Fruit fly (Drosophila melanogaster) whole organism, embryonic: ENCODE data around the gene AlaRS-m.
A peak's percentile ranks its signal among the peaks of the same experiment; 100 is the strongest.

Source experiments
- ATbp ChIP-seq: fragments of 200-800 bp; sonication (Bioruptor generic); optimal IDR thresholded peaks from 2 replicates; lab custom pipeline; 2017; ENCODE audit warnings: missing biosample characterization, mild to moderate bottlenecking, missing genetic modification characterization, missing genetic modification reagents
- Abd-B ChIP-seq: fragments of 200-800 bp; sonication (Bioruptor generic); optimal IDR thresholded peaks from 2 replicates; lab custom pipeline; 2018; ENCODE audit warnings: missing biosample characterization, mild to moderate bottlenecking, missing genetic modification characterization, moderate library complexity
- Asciz ChIP-seq: fragments of 200-800 bp; sonication (Bioruptor generic); optimal IDR thresholded peaks from 2 replicates; lab custom pipeline; 2017; ENCODE audit warnings: missing biosample characterization, mild to moderate bottlenecking, missing genetic modification characterization, missing genetic modification reagents
- Awh ChIP-seq: fragments of 200-800 bp; sonication (Bioruptor generic); IDR thresholded peaks from 2 replicates; pipeline ENCODE4, ENCODE4 v1.3.6; 2022; ENCODE audit warnings: missing biosample characterization, missing genetic modification characterization
- CG11560 ChIP-seq: fragments of 200-800 bp; sonication (Bioruptor generic); IDR thresholded peaks from 3 replicates; pipeline ENCODE4 v1.3.6; 2022; ENCODE audit warnings: missing biosample characterization, missing genetic modification characterization
- CG11695 ChIP-seq: fragments of 200-800 bp; sonication (Bioruptor generic); IDR thresholded peaks from 3 replicates; pipeline ENCODE4 v1.3.6; 2022; ENCODE audit warnings: missing biosample characterization, missing genetic modification characterization
- CG13424 ChIP-seq: fragments of 200-800 bp; sonication (Bioruptor generic); optimal IDR thresholded peaks from 2 replicates; lab custom pipeline; 2019; ENCODE audit warnings: missing biosample characterization, mild to moderate bottlenecking, missing genetic modification characterization, moderate library complexity
- CG15011 ChIP-seq: fragments of 200-800 bp; sonication (Bioruptor generic); optimal IDR thresholded peaks from 3 replicates; lab custom pipeline; 2018; ENCODE audit warnings: missing biosample characterization, mild to moderate bottlenecking, missing genetic modification characterization
- CG15073 ChIP-seq: fragments of 200-800 bp; sonication (Bioruptor generic); optimal IDR thresholded peaks from 2 replicates; lab custom pipeline; 2016; ENCODE audit warnings: missing biosample characterization, missing genetic modification characterization
- CG1602 ChIP-seq: fragments of 200-800 bp; sonication (Bioruptor generic); optimal IDR thresholded peaks from 3 replicates; lab custom pipeline; 2016; ENCODE audit warnings: missing biosample characterization, missing genetic modification characterization
- CG16815 ChIP-seq: fragments of 200-800 bp; sonication (Bioruptor generic); optimal IDR thresholded peaks from 3 replicates; lab custom pipeline; 2017; ENCODE audit warnings: missing biosample characterization, mild to moderate bottlenecking, missing genetic modification characterization
- CG17385 ChIP-seq: fragments of 200-800 bp; sonication (Bioruptor generic); optimal IDR thresholded peaks from 3 replicates; lab custom pipeline; 2018; ENCODE audit warnings: missing biosample characterization, mild to moderate bottlenecking, missing genetic modification characterization
- CG17912 ChIP-seq: fragments of 200-800 bp; sonication (Bioruptor generic); optimal IDR thresholded peaks from 2 replicates; lab custom pipeline; 2018; ENCODE audit warnings: missing biosample characterization, mild to moderate bottlenecking, missing genetic modification characterization
- CG30020 ChIP-seq: fragments of 200-800 bp; optimal IDR thresholded peaks from 2 replicates; lab custom pipeline; 2019; ENCODE audit warnings: missing biosample characterization, mild to moderate bottlenecking, missing genetic modification characterization, moderate library complexity
- CG4328 ChIP-seq: fragments of 200-800 bp; sonication (Bioruptor generic); optimal IDR thresholded peaks from 3 replicates; lab custom pipeline; 2017; ENCODE audit warnings: missing biosample characterization, missing genetic modification reagents, missing genetic modification characterization
- CG43689 ChIP-seq: fragments of 200-800 bp; sonication (Bioruptor generic); IDR thresholded peaks from 2 replicates; pipeline ENCODE4 v1.3.6; 2022; ENCODE audit warnings: missing biosample characterization, missing genetic modification characterization
- CG5953 ChIP-seq: fragments of 200-800 bp; sonication (Bioruptor generic); IDR thresholded peaks from 2 replicates; pipeline ENCODE4 v1.3.6; 2022; ENCODE audit warnings: missing biosample characterization, missing genetic modification characterization
- CG6791 ChIP-seq: fragments of 200-800 bp; sonication (Bioruptor generic); IDR thresholded peaks from 3 replicates; pipeline ENCODE4 v1.3.6; 2022; ENCODE audit warnings: missing biosample characterization, missing genetic modification characterization; ENCODE audit not compliant: partially characterized antibody
- CG7839 ChIP-seq: fragments of 200-800 bp; sonication (Bioruptor generic); optimal IDR thresholded peaks from 3 replicates; lab custom pipeline; 2018; ENCODE audit warnings: missing biosample characterization, mild to moderate bottlenecking, missing genetic modification characterization, moderate library complexity
- CG7963 ChIP-seq: fragments of 200-800 bp; sonication (Bioruptor generic); IDR thresholded peaks from 3 replicates; pipeline ENCODE4 v1.3.6; 2022; ENCODE audit warnings: missing biosample characterization, missing genetic modification characterization; ENCODE audit not compliant: partially characterized antibody
- CG7987 ChIP-seq: fragments of 200-800 bp; sonication (Bioruptor generic); optimal IDR thresholded peaks from 2 replicates; lab custom pipeline; 2018; ENCODE audit warnings: missing biosample characterization, mild to moderate bottlenecking, missing genetic modification characterization, moderate library complexity
- Camta ChIP-seq: fragments of 200-800 bp; sonication (Bioruptor generic); optimal IDR thresholded peaks from 2 replicates; lab custom pipeline; 2016; ENCODE audit warnings: missing biosample characterization, missing genetic modification characterization
- Dfd ChIP-seq, 2 experiments: fragments of >200 bp; optimal IDR thresholded peaks; 2 replicates each; lab custom pipeline; 2017; ENCODE audit warnings: missing biosample characterization in 2 of 2, missing genetic modification characterization in 2 of 2
- ERR ChIP-seq: fragments of 200-800 bp; sonication (Bioruptor generic); optimal IDR thresholded peaks from 2 replicates; lab custom pipeline; 2016; ENCODE audit warnings: missing biosample characterization, missing genetic modification characterization
- HLH4C ChIP-seq: fragments of 200-800 bp; sonication (Bioruptor generic); IDR thresholded peaks from 3 replicates; pipeline ENCODE4 v1.3.6; 2022; ENCODE audit warnings: missing biosample characterization, missing genetic modification characterization; ENCODE audit not compliant: partially characterized antibody
- Hey ChIP-seq: fragments of 200-800 bp; sonication (Bioruptor generic); optimal IDR thresholded peaks from 3 replicates; lab custom pipeline; 2018; ENCODE audit warnings: missing biosample characterization, mild to moderate bottlenecking, missing genetic modification characterization
- Hr78 ChIP-seq, 2 experiments: fragments of 200-800 bp in 1 of 2; fragments of >200 bp in 1 of 2; sonication (Bioruptor generic) in 1 of 2; optimal IDR thresholded peaks; 2 replicates each; lab custom pipeline; 2017 to 2019; ENCODE audit warnings: missing biosample characterization in 2 of 2, missing genetic modification characterization in 2 of 2, mild to moderate bottlenecking in 1 of 2, moderate library complexity in 1 of 2
- MESR4 ChIP-seq: fragments of 200-800 bp; sonication (Bioruptor generic); optimal IDR thresholded peaks from 2 replicates; lab custom pipeline; 2018; ENCODE audit warnings: missing biosample characterization, mild to moderate bottlenecking, missing genetic modification characterization, moderate library complexity
- Nf-YC ChIP-seq: fragments of 200-800 bp; optimal IDR thresholded peaks from 3 replicates; lab custom pipeline; 2019; ENCODE audit warnings: missing biosample characterization, mild to moderate bottlenecking, missing genetic modification characterization, moderate library complexity
- Rx ChIP-seq: fragments of 200-800 bp; sonication (Bioruptor generic); IDR thresholded peaks from 2 replicates; pipeline ENCODE4 v1.3.6; 2022; ENCODE audit warnings: missing biosample characterization, missing genetic modification characterization
- TFAM ChIP-seq: fragments of 200-800 bp; sonication (Bioruptor generic); optimal IDR thresholded peaks from 2 replicates; lab custom pipeline; 2017; ENCODE audit warnings: missing biosample characterization, missing genetic modification characterization, inconsistent platforms
- Taf1 ChIP-seq: fragments of 200-800 bp; sonication (Bioruptor generic); IDR thresholded peaks from 2 replicates; pipeline ENCODE4 v1.3.6; 2022; ENCODE audit warnings: missing biosample characterization, missing genetic modification characterization
- amos ChIP-seq: fragments of 200-800 bp; sonication (Bioruptor generic); IDR thresholded peaks from 2 replicates; pipeline ENCODE4 v1.3.6; 2022; ENCODE audit warnings: missing biosample characterization, missing genetic modification characterization; ENCODE audit not compliant: partially characterized antibody
- ara ChIP-seq: fragments of 200-800 bp; sonication (Bioruptor generic); IDR thresholded peaks from 2 replicates; pipeline ENCODE4 v1.3.6; 2022; ENCODE audit warnings: missing biosample characterization, missing genetic modification characterization
- bcd ChIP-seq: fragments of 200-800 bp; sonication (Bioruptor generic); optimal IDR thresholded peaks from 2 replicates; lab custom pipeline; 2017; ENCODE audit warnings: missing biosample characterization, mild to moderate bottlenecking, missing genetic modification characterization
- bsh ChIP-seq, 2 experiments: fragments of 200-800 bp; sonication (Bioruptor generic); optimal IDR thresholded peaks; 2 replicates each; lab custom pipeline; 2017 to 2018; ENCODE audit warnings: mild to moderate bottlenecking in 2 of 2, missing biosample characterization in 2 of 2, missing genetic modification characterization in 2 of 2, moderate library complexity in 1 of 2
- btn ChIP-seq: fragments of 200-800 bp; sonication (Bioruptor generic); optimal IDR thresholded peaks from 2 replicates; lab custom pipeline; 2016; ENCODE audit warnings: missing biosample characterization, missing genetic modification characterization
- cad ChIP-seq: fragments of >200 bp; optimal IDR thresholded peaks from 2 replicates; lab custom pipeline; 2017; ENCODE audit warnings: missing biosample characterization, missing genetic modification characterization
- fd96Cb ChIP-seq: fragments of 200-800 bp; sonication (Bioruptor generic); optimal IDR thresholded peaks from 2 replicates; lab custom pipeline; 2018; ENCODE audit warnings: missing biosample characterization, mild to moderate bottlenecking, missing genetic modification characterization, moderate library complexity
- inv ChIP-seq: fragments of 200-800 bp; sonication (Bioruptor generic); IDR thresholded peaks from 2 replicates; pipeline ENCODE4 v1.3.6; 2022; ENCODE audit warnings: missing biosample characterization, missing genetic modification characterization; ENCODE audit not compliant: partially characterized antibody
- mirr ChIP-seq: fragments of 200-800 bp; sonication (Bioruptor generic); optimal IDR thresholded peaks from 3 replicates; lab custom pipeline; 2018; ENCODE audit warnings: missing biosample characterization, mild to moderate bottlenecking, missing genetic modification characterization
- pan ChIP-seq, 4 experiments: fragments of >200 bp in 3 of 4; fragments of 200-800 bp in 1 of 4; sonication (Bioruptor generic) in 1 of 4; optimal IDR thresholded peaks in 3 of 4; IDR thresholded peaks in 1 of 4; 2 replicates each; pipeline versions ENCODE4 v1.3.6 to Lab custom; 2017 to 2022; ENCODE audit warnings: missing biosample characterization in 2 of 4, missing genetic modification characterization in 2 of 4, mixed read lengths in 1 of 4
- ranshi ChIP-seq: fragments of 200-800 bp; sonication (Bioruptor generic); IDR thresholded peaks from 2 replicates; pipeline ENCODE4 v1.3.6; 2022; ENCODE audit warnings: missing biosample characterization, missing genetic modification characterization
- ro ChIP-seq: fragments of 200-800 bp; sonication (Bioruptor generic); IDR thresholded peaks from 2 replicates; pipeline ENCODE4 v1.3.6; 2022; ENCODE audit warnings: missing biosample characterization, missing genetic modification characterization
- run ChIP-seq: fragments of 200-800 bp; sonication (Bioruptor generic); optimal IDR thresholded peaks from 3 replicates; lab custom pipeline; 2018; ENCODE audit warnings: missing biosample characterization, mild to moderate bottlenecking, missing genetic modification characterization
- so ChIP-seq: fragments of 200-800 bp; sonication (Bioruptor generic); IDR thresholded peaks from 3 replicates; pipeline ENCODE4 v1.3.6; 2022; ENCODE audit warnings: missing biosample characterization, missing genetic modification characterization
- sob ChIP-seq: fragments of 200-800 bp; sonication (Bioruptor generic); IDR thresholded peaks from 2 replicates; pipeline ENCODE4 v1.3.6; 2022; ENCODE audit warnings: missing biosample characterization, missing genetic modification characterization
- wek ChIP-seq: fragments of 200-800 bp; sonication (Bioruptor generic); optimal IDR thresholded peaks from 3 replicates; lab custom pipeline; 2018; ENCODE audit warnings: missing biosample characterization, mild to moderate bottlenecking, missing genetic modification characterization, moderate library complexity

Gene AlaRS-m

dm6 chr3L:5154917-5155613 lies 9.2 kb downstream of the AlaRS-m start (continued):
- TF ChIP-seq CG17385 (GFP tag; lab: Kevin White, UChicago) (peak; percentile 70), ranshi (GFP tag; lab: Robert Waterston, UW) (peak; percentile 79; the same call in 1 of the 2 replicates), CG6791 (GFP tag; lab: Robert Waterston, UW) (no peak), TFAM (GFP tag; lab: Kevin White, UChicago) (no peak), ERR (GFP tag; lab: Kevin White, UChicago) (peak; percentile 74), CG16815 (GFP tag; lab: Kevin White, UChicago) (peak; percentile 32), HLH4C (GFP tag; lab: Robert Waterston, UW) (no peak), CG11560 (tag; lab: Robert Waterston, UW) (peak; percentile 67; the same call in 2 of the 3 replicates), sob (GFP tag; lab: Robert Waterston, UW) (peak; percentile 90), CG7987 (GFP tag; lab: Kevin White, UChicago) (no peak), Awh (peak; percentile 79), fd96Cb (peak; percentile 61), cad (GFP tag; lab: Kevin White, UChicago) (no peak), btn (GFP tag; lab: Kevin White, UChicago) (peak; percentile 50), MESR4 (GFP tag; lab: Kevin White, UChicago) (no peak), CG4328 (GFP tag; lab: Kevin White, UChicago) (peak; percentile 49), CG7963 (GFP tag; lab: Robert Waterston, UW) (no peak), ro (GFP tag; lab: Robert Waterston, UW) (no peak; the same call in 1 of the 2 replicates), CG17912 (no peak), Rx (peak; percentile 70), inv (no peak), Dfd (GFP tag; optimal IDR thresholded peaks at IDR 0.05; lab: Kevin White, UChicago) (no peak), CG15011 (GFP tag; lab: Kevin White, UChicago) (no peak), run (tag; lab: Kevin White, UChicago) (peak; percentile 41), bsh (GFP tag; optimal IDR thresholded peaks at IDR 0.05; lab: Kevin White, UChicago) (peak in 1 of 2 experiments; percentile 80), CG5953 (peak; percentile 77), pan (optimal IDR thresholded peaks at IDR 0.05; lab: Kevin White, UChicago) (no peak), pan (GFP tag; optimal IDR thresholded peaks at IDR 0.05 in 1 of 2, IDR thresholded peaks at IDR 0.05 in 1 of 2) (no peak), Abd-B (no peak), ara (GFP tag; lab: Robert Waterston, UW) (peak; percentile 69), Asciz (GFP tag; lab: Kevin White, UChicago) (peak; percentile 58), Nf-YC (tag; lab: Kevin White, UChicago) (peak; percentile 29), CG1602 (GFP tag; lab: Kevin White, UChicago) (peak; percentile 51), ATbp (GFP tag; lab: Kevin White, UChicago) (peak; percentile 70), CG43689 (GFP tag; lab: Robert Waterston, UW) (no peak; the same call in none of the 2 replicates), amos (no peak), wek (GFP tag; lab: Kevin White, UChicago) (no peak), Hey (peak; percentile 2), bcd (GFP tag; lab: Kevin White, UChicago) (peak; percentile 73), Camta (GFP tag; lab: Kevin White, UChicago) (peak; percentile 67), so (GFP tag; lab: Robert Waterston, UW) (peak; percentile 82; the same call in 2 of the 3 replicates), CG15073 (GFP tag; lab: Kevin White, UChicago) (no peak), CG30020 (tag; lab: Kevin White, UChicago) (no peak), CG7839 (tag; lab: Kevin White, UChicago) (peak; percentile 81), CG11695 (GFP tag; lab: Robert Waterston, UW) (peak; percentile 69; the same call in 2 of the 3 replicates), mirr (GFP tag; lab: Kevin White, UChicago) (peak; percentile 20), Taf1 (peak; percentile 78; the same call in 1 of the 2 replicates), CG13424 (peak; percentile 77), Hr78 (GFP tag; optimal IDR thresholded peaks at IDR 0.05; lab: Kevin White, UChicago) (no peak)
